Worm (Caenorhabditis elegans) whole organism, L1 larva: ENCODE data around the gene ZK686.1.

Source experiments
- dpl-1 ChIP-seq, 3 experiments: fragments of 150-350 bp in 2 of 3; sonication (generic microtip) in 1 of 3; optimal IDR thresholded peaks; 2 replicates each; lab custom pipeline; 2014 to 2017; ENCODE audit warnings: missing biosample characterization in 3 of 3, missing genetic modification characterization in 3 of 3, missing genetic modification reagents in 3 of 3
- egl-27 ChIP-seq, 2 experiments: fragments of 150-350 bp in 1 of 2; sonication (generic microtip); optimal IDR thresholded peaks; 3 replicates each; lab custom pipeline; 2017 to 2018; ENCODE audit warnings: missing biosample characterization in 2 of 2, missing genetic modification characterization in 2 of 2, missing genetic modification reagents in 2 of 2
- jun-1 ChIP-seq: fragments of 150-350 bp; optimal IDR thresholded peaks from 2 replicates; lab custom pipeline; 2014; ENCODE audit warnings: missing biosample characterization, missing genetic modification reagents, missing genetic modification characterization
- lin-15B ChIP-seq: fragments of 150-350 bp; sonication (generic microtip); optimal IDR thresholded peaks from 3 replicates; lab custom pipeline; 2014; ENCODE audit warnings: missing biosample characterization, missing genetic modification characterization
- nhr-11 ChIP-seq: fragments of 150-350 bp; optimal IDR thresholded peaks from 2 replicates; lab custom pipeline; 2014; ENCODE audit warnings: missing biosample characterization, missing genetic modification characterization
- nhr-28 ChIP-seq: fragments of 150-350 bp; optimal IDR thresholded peaks from 2 replicates; lab custom pipeline; 2014; ENCODE audit warnings: missing biosample characterization, missing genetic modification characterization
- unc-130 ChIP-seq: fragments of 150-350 bp; optimal IDR thresholded peaks from 2 replicates; lab custom pipeline; 2017; ENCODE audit warnings: missing biosample characterization, missing genetic modification characterization, inconsistent platforms
- unc-62 ChIP-seq: fragments of 150-350 bp; optimal IDR thresholded peaks from 2 replicates; lab custom pipeline; 2014; ENCODE audit warnings: missing biosample characterization, missing genetic modification reagents, missing genetic modification characterization
- unc-98 ChIP-seq: fragments of 200-800 bp; sonication (Bioruptor generic); IDR thresholded peaks from 2 replicates; pipeline ENCODE4 v1.3.6; 2022; ENCODE audit warnings: missing genetic modification characterization, missing compliant biosample characterization
- zip-4 ChIP-seq: fragments of 200-800 bp; sonication (Bioruptor generic); optimal IDR thresholded peaks from 2 replicates; lab custom pipeline; 2018; ENCODE audit warnings: mild to moderate bottlenecking, missing genetic modification characterization, moderate library complexity, missing compliant biosample characterization

DNA sequence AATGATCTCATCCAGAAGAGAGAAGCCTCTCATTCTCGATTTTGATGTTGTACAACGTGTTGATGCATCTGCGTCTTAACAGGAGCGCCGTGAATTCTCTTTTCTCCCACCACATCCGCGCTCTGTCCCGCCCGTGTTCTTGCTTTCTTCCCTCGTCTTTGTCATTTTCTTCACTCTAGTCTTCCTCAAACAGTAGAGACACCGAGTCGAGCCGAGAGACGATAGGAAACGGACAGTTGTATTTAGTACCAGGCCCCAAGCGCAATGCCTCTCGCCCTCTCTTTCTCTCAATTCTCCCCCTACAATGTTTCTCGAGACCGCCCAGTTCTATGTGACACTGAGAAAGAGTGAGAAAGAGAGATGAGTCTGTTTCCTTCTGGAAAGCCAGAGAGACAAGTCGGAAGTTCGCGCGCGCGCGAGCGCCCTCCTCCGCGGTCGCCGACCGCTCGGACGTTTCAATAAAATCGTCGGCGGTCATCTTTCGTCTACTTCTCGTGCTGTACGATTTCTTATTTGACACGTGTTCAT, 43.3 kb upstream of the ZK686.1 start, which contains the start of gene ZK112.4:
- no peak for TF ChIP-seq unc-130 (tag; lab: Kevin White, UChicago)
- TF ChIP-seq egl-27 (tag; optimal IDR thresholded peaks at IDR 0.05; lab: Kevin White, UChicago): peak in 1 of 2 experiments; percentile 39
- no peak for TF ChIP-seq nhr-28 (tag; lab: Kevin White, UChicago)
- no peak for TF ChIP-seq unc-98
- no peak for TF ChIP-seq unc-62 (GFP tag; lab: Kevin White, UChicago)
- peak; percentile 24 to 46 (median 28) for TF ChIP-seq dpl-1 (GFP tag; optimal IDR thresholded peaks at IDR 0.05; lab: Kevin White, UChicago)
- peak; percentile 67 for TF ChIP-seq jun-1 (tag; lab: Kevin White, UChicago)
- TF ChIP-seq lin-15B (tag; lab: Kevin White, UChicago): no peak
- no peak for TF ChIP-seq zip-4 (GFP tag; lab: Kevin White, UChicago)
- TF ChIP-seq nhr-11 (tag; lab: Kevin White, UChicago): no peak
